Worm (Caenorhabditis elegans): ENCODE data around the gene ttm-1.

- TF ChIP-seq him-1 (tag; optimal IDR thresholded peaks at IDR 0.05) (no peak), dao-5 (tag; optimal IDR thresholded peaks at IDR 0.05) (no peak)
Observed at ce11 chrIII:12951362-12952228, 15.2 kb downstream of the ttm-1 start, which contains the start of gene Y39E4A.1.
